Worm (Caenorhabditis elegans) whole organism, L1 larva: ENCODE results near the gene vglu-2.

ENCODE experiments used
- C16A3.4 ChIP-seq: fragments of 150-350 bp; optimal IDR thresholded peaks from 2 replicates; lab custom pipeline; 2014; ENCODE audit warnings: missing biosample characterization, missing genetic modification characterization
- C34B4.2 ChIP-seq: sonication (generic microtip); optimal IDR thresholded peaks from 2 replicates; lab custom pipeline; 2017; ENCODE audit warnings: mild to moderate bottlenecking, missing genetic modification characterization, missing compliant biosample characterization
- F16B12.6 ChIP-seq: fragments of 150-350 bp; optimal IDR thresholded peaks from 2 replicates; lab custom pipeline; 2014; ENCODE audit warnings: missing biosample characterization, missing genetic modification characterization
- aha-1 ChIP-seq: fragments of 150-350 bp; optimal IDR thresholded peaks from 2 replicates; lab custom pipeline; 2014; ENCODE audit warnings: missing biosample characterization, missing genetic modification characterization
- ama-1 ChIP-seq: fragments of 150-350 bp; optimal IDR thresholded peaks from 2 replicates; lab custom pipeline; 2014
- blmp-1 ChIP-seq: fragments of 150-350 bp; optimal IDR thresholded peaks from 2 replicates; lab custom pipeline; 2014; ENCODE audit warnings: missing biosample characterization, missing genetic modification characterization
- ceh-8 ChIP-seq: fragments of 200-800 bp; sonication (Bioruptor generic); optimal IDR thresholded peaks from 2 replicates; lab custom pipeline; 2018; ENCODE audit warnings: mild to moderate bottlenecking, missing genetic modification characterization, moderate library complexity, missing compliant biosample characterization
- ceh-82 ChIP-seq, 3 experiments: fragments of 150-350 bp in 1 of 3; sonication (generic microtip) in 2 of 3; optimal IDR thresholded peaks; 2 replicates each; lab custom pipeline; 2014 to 2017; ENCODE audit warnings: missing biosample characterization in 3 of 3, missing genetic modification characterization in 3 of 3
- ceh-90 ChIP-seq: sonication (generic microtip); optimal IDR thresholded peaks from 2 replicates; lab custom pipeline; 2016; ENCODE audit warnings: missing genetic modification characterization, missing compliant biosample characterization
- ces-1 ChIP-seq: fragments of 150-350 bp; optimal IDR thresholded peaks from 2 replicates; lab custom pipeline; 2014; ENCODE audit warnings: missing biosample characterization, missing genetic modification reagents, missing genetic modification characterization
- dpl-1 ChIP-seq, 3 experiments: fragments of 150-350 bp in 2 of 3; sonication (generic microtip) in 1 of 3; optimal IDR thresholded peaks; 2 replicates each; lab custom pipeline; 2014 to 2017; ENCODE audit warnings: missing biosample characterization in 3 of 3, missing genetic modification characterization in 3 of 3, missing genetic modification reagents in 3 of 3
- dsc-1 ChIP-seq: sonication (generic microtip); optimal IDR thresholded peaks from 2 replicates; lab custom pipeline; 2016; ENCODE audit warnings: mild to moderate bottlenecking, missing genetic modification characterization, missing compliant biosample characterization
- efl-1 ChIP-seq, 4 experiments: fragments of 150-350 bp; optimal IDR thresholded peaks in 3 of 4; peaks in 1 of 4; 1 replicate in 1 of 4; 2 replicates in 3 of 4; lab custom pipeline; 2014; ENCODE audit warnings: missing biosample characterization in 2 of 4, missing genetic modification characterization in 2 of 4, missing genetic modification reagents in 2 of 4
- ets-5 ChIP-seq: fragments of 200-800 bp; sonication (Bioruptor generic); IDR thresholded peaks from 2 replicates; pipeline ENCODE4 v1.3.6; 2022; ENCODE audit warnings: missing genetic modification characterization, missing compliant biosample characterization
- fkh-10 ChIP-seq: sonication (generic microtip); optimal IDR thresholded peaks from 2 replicates; lab custom pipeline; 2017; ENCODE audit warnings: missing biosample characterization, missing genetic modification reagents, missing genetic modification characterization
- fkh-4 ChIP-seq: sonication (generic microtip); optimal IDR thresholded peaks from 2 replicates; lab custom pipeline; 2016; ENCODE audit warnings: missing compliant biosample characterization, missing genetic modification characterization, borderline replicate concordance
- fkh-8 ChIP-seq: sonication (generic microtip); optimal IDR thresholded peaks from 2 replicates; lab custom pipeline; 2016; ENCODE audit warnings: mild to moderate bottlenecking, missing genetic modification characterization, missing compliant biosample characterization
- hlh-4 ChIP-seq: sonication (generic microtip); optimal IDR thresholded peaks from 2 replicates; lab custom pipeline; 2016; ENCODE audit warnings: mild to moderate bottlenecking, missing genetic modification characterization, missing compliant biosample characterization
- hpl-2 ChIP-seq: fragments of 150-350 bp; optimal IDR thresholded peaks from 2 replicates; lab custom pipeline; 2014; ENCODE audit warnings: missing biosample characterization, missing genetic modification reagents, missing genetic modification characterization
- irx-1 ChIP-seq: sonication (generic microtip); optimal IDR thresholded peaks from 2 replicates; lab custom pipeline; 2016; ENCODE audit warnings: missing genetic modification characterization, missing compliant biosample characterization
- isw-1 ChIP-seq: fragments of 200-800 bp; sonication (Bioruptor generic); IDR thresholded peaks from 2 replicates; pipeline ENCODE4 v1.3.6; 2022; ENCODE audit warnings: missing genetic modification characterization, missing compliant biosample characterization
- jun-1 ChIP-seq: fragments of 150-350 bp; optimal IDR thresholded peaks from 2 replicates; lab custom pipeline; 2014; ENCODE audit warnings: missing biosample characterization, missing genetic modification reagents, missing genetic modification characterization
- lin-13 ChIP-seq: fragments of 150-350 bp; optimal IDR thresholded peaks from 2 replicates; lab custom pipeline; 2014; ENCODE audit warnings: missing biosample characterization, missing genetic modification reagents, missing genetic modification characterization
- lin-14 ChIP-seq: fragments of 200-800 bp; sonication (Bioruptor generic); optimal IDR thresholded peaks from 2 replicates; lab custom pipeline; 2018; ENCODE audit warnings: mild to moderate bottlenecking, missing genetic modification characterization, moderate library complexity, missing compliant biosample characterization
- lin-35 ChIP-seq, 2 experiments: fragments of 150-350 bp; optimal IDR thresholded peaks; 2 replicates each; lab custom pipeline; 2014; ENCODE audit warnings: missing biosample characterization in 2 of 2, missing genetic modification characterization in 2 of 2, missing genetic modification reagents in 2 of 2
- lin-39 ChIP-seq: fragments of 150-350 bp; optimal IDR thresholded peaks from 2 replicates; lab custom pipeline; 2014; ENCODE audit warnings: missing biosample characterization, missing genetic modification reagents, missing genetic modification characterization
- mdl-1 ChIP-seq, 2 experiments: fragments of 150-350 bp; optimal IDR thresholded peaks; 2 replicates each; lab custom pipeline; 2014 to 2017; ENCODE audit warnings: missing biosample characterization in 2 of 2, missing genetic modification characterization in 2 of 2, inconsistent platforms in 1 of 2
- mef-2 ChIP-seq: fragments of 150-350 bp; optimal IDR thresholded peaks from 2 replicates; lab custom pipeline; 2014; ENCODE audit warnings: missing biosample characterization, missing genetic modification characterization
- mep-1 ChIP-seq: fragments of 150-350 bp; optimal IDR thresholded peaks from 2 replicates; lab custom pipeline; 2014; ENCODE audit warnings: missing biosample characterization, missing genetic modification characterization
- nhr-12 ChIP-seq: sonication (generic microtip); optimal IDR thresholded peaks from 2 replicates; lab custom pipeline; 2017; ENCODE audit warnings: missing biosample characterization, missing genetic modification characterization
- nhr-19 ChIP-seq: fragments of 200-800 bp; sonication (Bioruptor generic); conservative IDR thresholded peaks from 2 replicates; pipeline ENCODE4 v1.3.6; 2022; ENCODE audit warnings: missing genetic modification characterization, missing compliant biosample characterization
- nhr-20 ChIP-seq: sonication (generic microtip); optimal IDR thresholded peaks from 2 replicates; lab custom pipeline; 2016; ENCODE audit warnings: mild to moderate bottlenecking, missing genetic modification characterization, missing compliant biosample characterization
- nhr-47 ChIP-seq: sonication (generic microtip); optimal IDR thresholded peaks from 2 replicates; lab custom pipeline; 2016; ENCODE audit warnings: mild to moderate bottlenecking, missing genetic modification characterization, moderate library complexity, missing compliant biosample characterization
- nhr-71 ChIP-seq: sonication (generic microtip); optimal IDR thresholded peaks from 2 replicates; lab custom pipeline; 2016; ENCODE audit warnings: mild to moderate bottlenecking, missing genetic modification characterization, moderate library complexity, missing compliant biosample characterization
- nhr-76 ChIP-seq: sonication (generic microtip); optimal IDR thresholded peaks from 2 replicates; lab custom pipeline; 2017; ENCODE audit warnings: missing biosample characterization, missing genetic modification characterization
- nhr-77 ChIP-seq: fragments of 150-350 bp; optimal IDR thresholded peaks from 2 replicates; lab custom pipeline; 2014; ENCODE audit warnings: missing biosample characterization, missing genetic modification characterization
- pag-3 ChIP-seq: sonication (generic microtip); optimal IDR thresholded peaks from 2 replicates; lab custom pipeline; 2017; ENCODE audit warnings: missing genetic modification characterization, mild to moderate bottlenecking, missing compliant biosample characterization, antibody characterized with exemption, borderline replicate concordance; ENCODE audit not compliant: insufficient read depth
- pqm-1 ChIP-seq: sonication (generic microtip); optimal IDR thresholded peaks from 3 replicates; lab custom pipeline; 2017; ENCODE audit warnings: missing biosample characterization, missing genetic modification characterization
- rnt-1 ChIP-seq: sonication (generic microtip); optimal IDR thresholded peaks from 2 replicates; lab custom pipeline; 2016; ENCODE audit warnings: mild to moderate bottlenecking, missing genetic modification characterization, moderate library complexity, missing compliant biosample characterization
- skn-1 ChIP-seq: fragments of 150-350 bp; optimal IDR thresholded peaks from 2 replicates; lab custom pipeline; 2014; ENCODE audit warnings: missing biosample characterization, missing genetic modification characterization
- sox-4 ChIP-seq: sonication (generic microtip); optimal IDR thresholded peaks from 2 replicates; lab custom pipeline; 2016; ENCODE audit warnings: missing genetic modification characterization, missing compliant biosample characterization
- swsn-7 ChIP-seq: sonication (generic microtip); optimal IDR thresholded peaks from 2 replicates; lab custom pipeline; 2016; ENCODE audit warnings: missing genetic modification characterization, missing compliant biosample characterization
- tbx-2 ChIP-seq: sonication (generic microtip); optimal IDR thresholded peaks from 2 replicates; lab custom pipeline; 2016; ENCODE audit warnings: missing genetic modification characterization, missing compliant biosample characterization
- tlp-1 ChIP-seq: fragments of 150-350 bp; optimal IDR thresholded peaks from 2 replicates; lab custom pipeline; 2014; ENCODE audit warnings: missing biosample characterization, missing genetic modification characterization
- unc-86 ChIP-seq: sonication (generic microtip); optimal IDR thresholded peaks from 2 replicates; lab custom pipeline; 2016; ENCODE audit warnings: missing genetic modification characterization, missing compliant biosample characterization
- vab-15 ChIP-seq: sonication (generic microtip); optimal IDR thresholded peaks from 2 replicates; lab custom pipeline; 2017; ENCODE audit warnings: missing genotype, mild to moderate bottlenecking, missing genetic modification characterization, missing compliant biosample characterization
- xbp-1 ChIP-seq: sonication (generic microtip); optimal IDR thresholded peaks from 2 replicates; lab custom pipeline; 2016; ENCODE audit warnings: missing genetic modification characterization, missing compliant biosample characterization
- zag-1 ChIP-seq: fragments of 150-350 bp; optimal IDR thresholded peaks from 2 replicates; lab custom pipeline; 2014; ENCODE audit warnings: missing biosample characterization, missing genetic modification characterization
- zip-4 ChIP-seq: fragments of 200-800 bp; sonication (Bioruptor generic); optimal IDR thresholded peaks from 2 replicates; lab custom pipeline; 2018; ENCODE audit warnings: mild to moderate bottlenecking, missing genetic modification characterization, moderate library complexity, missing compliant biosample characterization

vglu-2 gene

ce11 chrIII:10266824-10267223 is 28.1 kb upstream of the vglu-2 start, which contains the start of gene inpp-4B:
inpp-4B (minus strand) TSS chrIII:10266877.
- TF ChIP-seq nhr-47 (peak; percentile 16), isw-1 (GFP tag; lab: Robert Waterston, UW) (peak; percentile 31; the same call in 1 of the 2 replicates), nhr-71 (tag; lab: Kevin White, UChicago) (peak; percentile 16), efl-1 (optimal IDR thresholded peaks at IDR 0.05; lab: Kevin White, UChicago) (peak; percentile 6 to 10), efl-1 (GFP tag; optimal IDR thresholded peaks at IDR 0.05 in 1 of 2; lab: Kevin White, UChicago) (peak in 1 of 2 experiments; percentile 76), lin-35 (GFP tag; optimal IDR thresholded peaks at IDR 0.05; lab: Kevin White, UChicago) (peak in 1 of 2 experiments; percentile 15), nhr-19 (GFP tag; lab: Robert Waterston, UW) (0 out of 2 replicates have a peak, but pooled peaks have one; percentile 13), dpl-1 (GFP tag; optimal IDR thresholded peaks at IDR 0.05; lab: Kevin White, UChicago) (peak in 1 of 3 experiments; percentile 2)

- TF ChIP-seq ces-1 (GFP tag; lab: Kevin White, UChicago): no peak
- peak; percentile 50 for TF ChIP-seq nhr-77
- peak; percentile 88 for TF ChIP-seq sox-4 (tag; lab: Kevin White, UChicago)
- no peak for TF ChIP-seq nhr-12 (tag; lab: Kevin White, UChicago)
- peak; percentile 40 for TF ChIP-seq F16B12.6
- TF ChIP-seq lin-39 (tag; lab: Kevin White, UChicago): no peak
- no peak for TF ChIP-seq mef-2 (tag; lab: Kevin White, UChicago)
- peak; percentile 94 for TF ChIP-seq tbx-2 (tag; lab: Kevin White, UChicago)
- peak; percentile 99 for TF ChIP-seq rnt-1 (tag; lab: Kevin White, UChicago)
- TF ChIP-seq ets-5 (GFP tag; lab: Robert Waterston, UW): peak; percentile 57; the same call in 1 of the 2 replicates
- TF ChIP-seq ama-1 (lab: Kevin White, UChicago): no peak
- peak; percentile 72 for TF ChIP-seq vab-15 (tag; lab: Kevin White, UChicago)
- TF ChIP-seq ceh-8: peak; percentile 57
- no peak for TF ChIP-seq nhr-76 (tag; lab: Kevin White, UChicago)
- no peak for TF ChIP-seq pag-3 (tag; lab: Kevin White, UChicago)
- no peak for TF ChIP-seq blmp-1 (tag; lab: Kevin White, UChicago)
- peak; percentile 77 for TF ChIP-seq nhr-20
- peak; percentile 16 for TF ChIP-seq skn-1
- TF ChIP-seq jun-1: peak; percentile 9
- peak; percentile 87 for TF ChIP-seq unc-86 (tag; lab: Kevin White, UChicago)
- peak; percentile 87 for TF ChIP-seq fkh-8 (tag; lab: Kevin White, UChicago)
- TF ChIP-seq lin-35 (GFP tag; optimal IDR thresholded peaks at IDR 0.05; lab: Kevin White, UChicago): peak; percentile 63 to 77
- TF ChIP-seq xbp-1: peak; percentile 80
- peak; percentile 20 for TF ChIP-seq C34B4.2 (tag; lab: Kevin White, UChicago)
- peak; percentile 98 for TF ChIP-seq isw-1 (GFP tag; lab: Robert Waterston, UW)
- peak; percentile 34 for TF ChIP-seq lin-13 (GFP tag; lab: Kevin White, UChicago)
- peak; percentile 86 for TF ChIP-seq irx-1 (tag; lab: Kevin White, UChicago)
- peak; percentile 88 for TF ChIP-seq lin-14
- peak; percentile 83 for TF ChIP-seq swsn-7 (tag; lab: Kevin White, UChicago)
- no peak for TF ChIP-seq tlp-1 (tag; lab: Kevin White, UChicago)
- peak; percentile 93 for TF ChIP-seq nhr-71 (tag; lab: Kevin White, UChicago)
- no peak for TF ChIP-seq pqm-1 (tag; lab: Kevin White, UChicago)
- TF ChIP-seq dpl-1 (GFP tag; optimal IDR thresholded peaks at IDR 0.05; lab: Kevin White, UChicago): peak; percentile 57 to 71 (median 65)
- no peak for TF ChIP-seq hlh-4 (tag; lab: Kevin White, UChicago)
- TF ChIP-seq mep-1 (tag; lab: Kevin White, UChicago): peak; percentile 43
- no peak for TF ChIP-seq hpl-2 (GFP tag; lab: Kevin White, UChicago)
- no peak for TF ChIP-seq mdl-1 (tag; optimal IDR thresholded peaks at IDR 0.05; lab: Kevin White, UChicago)
- no peak for TF ChIP-seq fkh-10 (GFP tag; lab: Kevin White, UChicago)
- no peak for TF ChIP-seq C16A3.4 (tag; lab: Kevin White, UChicago)
- peak; percentile 93 for TF ChIP-seq fkh-4
- TF ChIP-seq ceh-90: peak; percentile 85
- peak; percentile 87 for TF ChIP-seq dsc-1 (tag; lab: Kevin White, UChicago)
- peak; percentile 32 for TF ChIP-seq zip-4
- no peak for TF ChIP-seq zag-1
- peak; percentile 32 to 56 (median 53) for TF ChIP-seq ceh-82 (tag; optimal IDR thresholded peaks at IDR 0.05; lab: Kevin White, UChicago)
- no peak for TF ChIP-seq aha-1 (tag; lab: Kevin White, UChicago)
These were observed 24.1 kb upstream of the vglu-2 start, which contains the start of gene cnk-1 for ce11 chrIII:10270778-10271307. cnk-1 (plus strand) TSS chrIII:10271257.
